Fruit fly (Drosophila melanogaster) ovary, adult (tissue): ENCODE results near the gene Hmt-1.

Experiments used
- CG17801 ChIP-seq: fragments of 200-800 bp; optimal IDR thresholded peaks from 2 replicates; lab custom pipeline; 2019; ENCODE audit warnings: missing biosample characterization, mild to moderate bottlenecking, missing genetic modification characterization, moderate library complexity; ENCODE audit not compliant: partially characterized antibody

Hmt-1 gene

DNA sequence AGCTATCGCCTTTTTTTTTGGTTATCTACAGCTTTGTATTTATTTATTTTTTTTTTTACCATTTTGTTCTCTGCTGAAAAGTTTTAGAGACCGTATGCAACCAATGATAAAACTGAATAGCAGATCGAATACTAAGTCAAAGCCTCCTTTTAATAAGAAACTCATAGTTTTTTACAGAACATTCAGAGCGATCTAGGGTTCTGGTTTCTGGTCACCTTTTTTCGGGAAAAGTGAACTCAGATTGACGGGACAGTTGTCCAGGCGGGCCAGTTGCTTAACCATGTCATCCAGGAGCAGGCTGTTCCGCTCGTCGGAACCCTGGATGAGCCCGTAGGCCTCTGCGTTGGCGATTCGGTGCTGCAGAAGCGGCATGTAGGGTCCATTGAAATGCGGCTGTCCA is 23.9 kb downstream of the Hmt-1 start, which contains the start of gene CG43318:
CG43318 (minus strand) TSS at position 101 of the 400 bp plus-strand sequence.
- no peak for TF ChIP-seq CG17801 (GFP tag; lab: Kevin White, UChicago)

DNA sequence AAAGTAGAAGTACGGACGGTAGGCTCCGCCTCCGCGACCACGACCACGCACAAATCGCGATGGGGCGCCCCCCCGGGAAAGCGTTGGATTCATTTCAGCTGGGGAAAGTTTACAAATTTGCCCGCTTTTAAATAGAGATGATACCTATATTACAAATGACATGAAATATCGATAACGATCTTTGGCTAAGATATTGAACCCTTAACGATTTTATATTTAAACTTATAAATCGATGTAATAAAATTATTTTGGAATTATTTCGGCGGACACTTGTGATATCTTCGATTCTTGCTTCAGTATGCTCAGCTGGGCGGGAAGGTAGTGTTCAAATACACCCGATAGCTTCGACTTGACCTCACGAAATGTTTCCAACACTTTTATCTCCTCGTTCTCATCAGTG is 24.7 kb downstream of the Hmt-1 start, which contains the start of gene rec:
rec (minus strand) TSS at position 108 of the 400 bp plus-strand sequence.
- TF ChIP-seq CG17801 (GFP tag; lab: Kevin White, UChicago), result no peak

DNA sequence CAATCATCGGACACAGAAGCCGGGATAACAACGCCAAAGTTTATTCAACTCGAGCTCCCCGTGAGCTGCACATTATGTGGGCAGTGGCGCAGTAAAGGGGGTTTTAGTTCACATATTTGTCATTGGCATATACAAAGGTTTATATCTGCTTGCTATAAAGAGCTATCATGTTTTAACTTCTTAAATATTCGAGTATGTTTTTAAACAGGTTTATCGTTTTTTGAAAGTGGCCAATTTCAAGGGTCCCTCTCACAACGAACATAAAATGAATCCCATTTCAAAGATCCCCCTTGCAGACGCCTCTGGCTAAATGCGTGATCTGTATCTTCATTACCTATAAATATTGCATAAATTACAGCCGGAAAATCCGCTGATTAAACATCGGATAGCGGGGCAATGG is 29.7 kb downstream of the Hmt-1 start:
- no peak for TF ChIP-seq CG17801 (GFP tag; lab: Kevin White, UChicago)

DNA sequence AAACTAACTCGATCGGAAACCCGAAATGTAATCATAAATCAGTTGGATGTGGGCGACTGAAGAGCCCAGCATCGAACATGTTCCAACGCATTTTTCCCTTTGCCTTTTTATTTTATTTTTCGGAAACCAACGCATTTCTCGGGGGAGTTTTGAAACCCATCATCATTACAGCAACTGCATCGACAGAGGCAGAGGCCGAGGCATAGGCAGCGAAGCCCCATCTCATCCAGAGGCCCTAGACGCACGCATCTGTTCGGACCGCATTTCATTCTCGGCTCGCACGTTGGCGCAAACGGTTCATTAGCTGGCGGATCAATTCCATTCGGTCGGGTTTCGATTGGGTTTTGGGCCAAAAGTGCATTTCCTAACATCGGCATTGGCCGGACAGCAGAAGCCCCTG is 31.7 kb downstream of the Hmt-1 start, which contains the start of gene CG4576:
CG4576 (plus strand) TSS at position 227 of the 400 bp plus-strand sequence.
- TF ChIP-seq CG17801 (GFP tag; lab: Kevin White, UChicago), result no peak

DNA sequence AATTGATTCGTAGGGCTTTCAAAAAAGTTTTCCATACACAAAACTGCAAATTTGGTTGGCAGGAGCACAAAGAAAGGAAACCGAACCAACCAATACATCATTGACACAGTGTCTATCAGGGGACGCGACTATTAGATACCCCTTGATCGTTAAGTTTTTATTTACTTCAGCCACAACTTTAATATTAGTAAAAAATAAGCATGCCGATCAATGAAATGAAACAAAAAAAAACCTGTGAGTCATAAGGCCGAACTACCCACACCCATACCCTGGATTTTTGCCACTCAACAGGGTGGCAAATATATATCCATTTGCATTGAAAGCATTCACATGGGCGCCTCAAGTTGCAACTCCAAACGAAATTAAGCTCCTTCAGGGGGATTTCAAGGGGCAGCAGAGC is 41.0 kb downstream of the Hmt-1 start:
- no peak for TF ChIP-seq CG17801 (GFP tag; lab: Kevin White, UChicago)

DNA sequence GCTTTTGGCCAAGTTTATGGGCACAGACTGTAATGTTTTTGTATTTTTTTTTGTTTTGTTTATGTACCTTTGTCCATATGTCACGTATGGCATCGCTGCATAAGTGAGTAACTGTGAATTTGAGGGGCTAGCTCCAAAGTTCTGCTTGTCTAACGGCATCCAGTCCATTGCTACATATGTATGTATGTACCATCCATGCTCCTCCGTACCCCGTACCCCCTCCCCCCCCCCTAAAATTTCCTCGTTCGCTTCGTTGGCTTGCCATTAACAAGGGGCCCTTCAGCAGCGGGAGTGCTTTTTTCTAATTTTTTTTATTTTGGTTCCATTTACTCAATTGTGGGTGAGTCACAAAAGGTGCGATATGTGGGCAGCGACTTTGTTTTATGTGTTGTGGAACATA is 43.1 kb downstream of the Hmt-1 start:
- no peak for TF ChIP-seq CG17801 (GFP tag; lab: Kevin White, UChicago)

DNA sequence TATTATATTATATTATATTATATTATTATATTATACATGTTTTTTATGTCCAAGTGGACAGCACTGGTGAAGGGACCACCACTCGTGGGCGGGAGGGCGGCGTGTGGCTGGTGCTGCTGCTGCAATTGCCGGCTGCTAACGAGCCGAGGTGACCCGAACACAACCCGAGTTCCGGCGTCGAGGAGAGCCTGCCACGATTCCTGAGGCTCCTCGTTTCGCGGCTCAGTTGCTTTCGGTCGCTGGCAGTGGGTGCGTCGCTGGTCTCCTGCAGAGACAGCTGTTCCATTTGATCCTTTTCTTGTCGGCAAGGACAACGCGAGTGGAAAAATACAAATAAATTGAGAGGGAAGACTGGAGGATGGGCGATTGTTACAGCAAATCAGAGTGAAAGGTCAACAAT is 46.9 kb downstream of the Hmt-1 start:
- no peak for TF ChIP-seq CG17801 (GFP tag; lab: Kevin White, UChicago)

DNA sequence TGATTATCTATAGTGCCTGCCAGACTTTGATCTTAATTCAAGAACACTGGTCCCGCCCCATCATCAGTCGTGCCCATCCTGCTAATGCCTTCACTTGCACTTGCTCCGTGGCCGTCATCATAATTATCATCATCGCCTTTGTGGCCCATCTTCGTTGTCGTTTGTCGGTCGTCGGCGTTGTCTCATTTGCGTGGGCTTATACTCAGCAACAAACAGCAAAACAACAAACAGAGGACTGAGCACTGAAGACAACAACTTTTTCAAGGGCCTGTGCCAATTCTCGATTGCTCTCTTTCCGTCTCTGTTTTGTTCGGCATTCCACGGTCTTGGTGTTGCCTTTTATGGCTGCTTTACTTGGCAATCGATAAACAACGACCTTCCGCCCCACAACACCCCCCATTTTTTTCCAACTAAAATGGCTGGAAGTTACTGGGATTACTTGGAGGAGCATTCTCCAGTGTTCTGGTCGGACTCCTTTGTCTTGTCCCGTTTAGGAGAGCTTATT is 49.3 kb downstream of the Hmt-1 start:
- no peak for TF ChIP-seq CG17801 (GFP tag; lab: Kevin White, UChicago)

DNA sequence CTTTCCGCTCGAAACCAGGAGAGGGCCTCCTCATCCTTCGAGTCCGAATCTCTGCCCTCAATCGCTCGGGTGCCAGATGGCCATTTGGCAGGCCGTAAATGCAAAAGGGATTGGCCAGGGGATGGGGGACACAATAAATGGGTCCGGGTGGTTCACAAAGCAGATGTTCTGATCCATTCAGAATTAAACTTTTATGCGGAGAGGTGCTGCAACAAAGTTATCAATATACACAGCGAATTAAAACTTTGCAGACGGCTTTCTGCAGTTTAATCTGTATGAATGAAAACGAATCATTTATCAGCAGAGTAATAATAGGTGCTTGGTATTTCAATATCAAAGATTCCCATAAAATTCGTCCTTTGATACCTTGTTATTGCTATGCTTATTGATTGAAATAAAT is 50.0 kb downstream of the Hmt-1 start:
- TF ChIP-seq CG17801 (GFP tag; lab: Kevin White, UChicago), result no peak

DNA sequence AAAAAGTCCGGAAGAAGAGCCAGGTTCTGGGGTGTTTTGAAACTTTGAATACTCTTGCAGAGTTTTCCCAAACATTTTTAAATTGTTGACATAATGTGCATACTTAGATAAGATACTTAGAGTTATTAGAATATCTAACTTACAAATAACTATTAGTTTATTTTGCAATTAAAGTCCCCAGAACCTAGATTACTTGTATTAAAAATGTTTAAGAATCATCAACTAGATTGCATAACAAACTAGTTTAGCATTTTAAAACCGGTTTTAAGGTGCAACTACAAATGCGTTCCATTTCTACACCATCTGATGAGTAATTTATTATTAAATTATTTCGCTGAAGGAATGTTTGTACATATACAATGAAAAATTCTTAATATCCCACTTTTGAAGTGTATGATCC is 50.9 kb downstream of the Hmt-1 start:
- no peak for TF ChIP-seq CG17801 (GFP tag; lab: Kevin White, UChicago)

DNA sequence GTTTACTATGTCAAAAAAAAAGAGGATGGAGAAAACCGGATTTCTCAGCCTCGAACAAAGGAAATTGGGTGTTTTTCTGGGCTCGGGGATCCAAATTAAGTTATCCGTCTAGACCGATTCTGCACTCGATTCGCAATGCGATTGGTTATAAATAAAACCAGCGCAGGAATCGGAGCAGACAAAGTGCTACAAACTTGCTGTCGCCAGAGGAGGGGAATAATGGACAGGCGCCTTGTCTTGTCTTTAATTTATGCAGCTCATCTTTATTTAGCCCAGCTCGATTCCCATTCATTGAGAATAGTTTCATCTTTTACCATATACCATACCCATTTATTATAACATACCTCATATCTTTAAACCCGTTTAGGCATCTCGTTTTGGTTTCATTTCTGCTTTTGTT is 52.6 kb downstream of the Hmt-1 start:
- no peak for TF ChIP-seq CG17801 (GFP tag; lab: Kevin White, UChicago)
